Fruit fly (Drosophila melanogaster) whole organism, embryonic: ENCODE results near the gene CG3604.

Experiments
- Atf3 ChIP-seq: fragments of 200-800 bp; sonication (Bioruptor generic); optimal IDR thresholded peaks from 3 replicates; lab custom pipeline; 2016; ENCODE audit warnings: missing biosample characterization, missing genetic modification characterization
- CG15011 ChIP-seq: fragments of 200-800 bp; sonication (Bioruptor generic); optimal IDR thresholded peaks from 3 replicates; lab custom pipeline; 2018; ENCODE audit warnings: missing biosample characterization, mild to moderate bottlenecking, missing genetic modification characterization
- CG4820 ChIP-seq: fragments of 200-800 bp; sonication (Bioruptor generic); optimal IDR thresholded peaks from 3 replicates; lab custom pipeline; 2016; ENCODE audit warnings: missing biosample characterization, missing genetic modification characterization
- aop ChIP-seq: fragments of 200-800 bp; sonication (Bioruptor generic); IDR thresholded peaks from 2 replicates; pipeline ENCODE4 v1.3.6; 2022; ENCODE audit warnings: missing biosample characterization, missing genetic modification characterization
- ind ChIP-seq: fragments of 200-800 bp; sonication (Bioruptor generic); optimal IDR thresholded peaks from 3 replicates; lab custom pipeline; 2016; ENCODE audit warnings: missing biosample characterization, missing genetic modification characterization
- knrl ChIP-seq: fragments of 200-800 bp; sonication (Bioruptor generic); IDR thresholded peaks from 3 replicates; pipeline ENCODE4 v1.3.6; 2022; ENCODE audit warnings: missing biosample characterization, missing genetic modification characterization; ENCODE audit not compliant: partially characterized antibody

dm6 chr2L:3729635-3730034 is 32.0 kb upstream of the CG3604 start:
- TF ChIP-seq ind (GFP tag; lab: Kevin White, UChicago) (no peak), CG15011 (GFP tag; lab: Kevin White, UChicago) (no peak), knrl (GFP tag; lab: Robert Waterston, UW) (no peak), CG4820 (no peak), Atf3 (GFP tag; lab: Kevin White, UChicago) (no peak), aop (GFP tag; lab: Robert Waterston, UW) (no peak)
